Fruit fly (Drosophila melanogaster) whole organism, prepupa: ENCODE measurements around the gene Arp10.
A peak's percentile ranks its signal among the peaks of the same experiment; 100 is the strongest.

Experiments used
- Blimp-1 ChIP-seq: fragments of 200-800 bp; sonication (Bioruptor generic); optimal IDR thresholded peaks from 3 replicates; lab custom pipeline; 2017; ENCODE audit warnings: missing biosample characterization, missing genetic modification characterization, mild to moderate bottlenecking, moderate library complexity, missing genetic modification reagents
- CG10631 ChIP-seq: fragments of 200-800 bp; sonication (Bioruptor generic); optimal IDR thresholded peaks from 2 replicates; lab custom pipeline; 2016; ENCODE audit warnings: missing biosample characterization, missing genetic modification characterization
- CG10669 ChIP-seq: fragments of 200-800 bp; sonication (Bioruptor generic); optimal IDR thresholded peaks from 3 replicates; lab custom pipeline; 2018; ENCODE audit warnings: missing biosample characterization, mild to moderate bottlenecking, missing genetic modification characterization, moderate library complexity
- CG11294 ChIP-seq: fragments of 200-800 bp; sonication (Bioruptor generic); IDR thresholded peaks from 2 replicates; pipeline ENCODE4 v1.3.6; 2022; ENCODE audit warnings: missing biosample characterization, missing genetic modification characterization
- CG11902 ChIP-seq: fragments of 200-800 bp; sonication (Bioruptor generic); optimal IDR thresholded peaks from 3 replicates; lab custom pipeline; 2016; ENCODE audit warnings: missing biosample characterization, missing genetic modification characterization
- CG15336 ChIP-seq: fragments of 200-800 bp; sonication (Bioruptor generic); IDR thresholded peaks from 2 replicates; pipeline ENCODE4 v1.3.6; 2022; ENCODE audit warnings: missing biosample characterization, missing genetic modification characterization
- CG1621 ChIP-seq: fragments of 200-800 bp; sonication (Bioruptor generic); optimal IDR thresholded peaks from 3 replicates; lab custom pipeline; 2018; ENCODE audit warnings: missing biosample characterization, mild to moderate bottlenecking, missing genetic modification characterization
- CG16779 ChIP-seq: fragments of 200-800 bp; sonication (Bioruptor generic); optimal IDR thresholded peaks from 3 replicates; lab custom pipeline; 2017; ENCODE audit warnings: missing biosample characterization, mild to moderate bottlenecking, missing genetic modification characterization
- CG3032 ChIP-seq: fragments of 200-800 bp; optimal IDR thresholded peaks from 2 replicates; lab custom pipeline; 2019; ENCODE audit warnings: missing biosample characterization, mild to moderate bottlenecking, missing genetic modification characterization, moderate library complexity
- CG31627 ChIP-seq: fragments of 200-800 bp; sonication (Bioruptor generic); optimal IDR thresholded peaks from 3 replicates; lab custom pipeline; 2016; ENCODE audit warnings: missing biosample characterization, missing genetic modification characterization
- CG32006 ChIP-seq: fragments of 200-800 bp; sonication (Bioruptor generic); optimal IDR thresholded peaks from 3 replicates; lab custom pipeline; 2017; ENCODE audit warnings: missing biosample characterization, mild to moderate bottlenecking, missing genetic modification characterization
- CG34406 ChIP-seq: fragments of 200-800 bp; sonication (Bioruptor generic); optimal IDR thresholded peaks from 3 replicates; lab custom pipeline; 2016; ENCODE audit warnings: missing biosample characterization, missing genetic modification characterization
- CG3919 ChIP-seq: fragments of 200-800 bp; sonication (Bioruptor generic); optimal IDR thresholded peaks from 3 replicates; lab custom pipeline; 2016; ENCODE audit warnings: missing biosample characterization, missing genetic modification characterization
- CG4318 ChIP-seq: fragments of 200-800 bp; sonication (Bioruptor generic); optimal IDR thresholded peaks from 3 replicates; lab custom pipeline; 2017; ENCODE audit warnings: missing biosample characterization, mild to moderate bottlenecking, missing genetic modification characterization
- CG6163 ChIP-seq: fragments of 200-800 bp; sonication (Bioruptor generic); IDR thresholded peaks from 3 replicates; pipeline ENCODE4 v1.3.6; 2022; ENCODE audit warnings: missing biosample characterization, missing genetic modification characterization
- CG6276 ChIP-seq: fragments of 200-800 bp; sonication (Bioruptor generic); optimal IDR thresholded peaks from 2 replicates; lab custom pipeline; 2017; ENCODE audit warnings: missing biosample characterization, mild to moderate bottlenecking, missing genetic modification characterization
- CG6792 ChIP-seq: fragments of 200-800 bp; sonication (Bioruptor generic); optimal IDR thresholded peaks from 3 replicates; lab custom pipeline; 2016; ENCODE audit warnings: missing biosample characterization, missing genetic modification characterization
- CG6808 ChIP-seq: fragments of 200-800 bp; sonication (Bioruptor generic); optimal IDR thresholded peaks from 3 replicates; lab custom pipeline; 2017; ENCODE audit warnings: missing biosample characterization, missing genetic modification characterization, mild to moderate bottlenecking, moderate library complexity, missing genetic modification reagents
- CG6854 ChIP-seq: fragments of 200-800 bp; sonication (Bioruptor generic); optimal IDR thresholded peaks from 2 replicates; lab custom pipeline; 2017; ENCODE audit warnings: missing biosample characterization, mild to moderate bottlenecking, missing genetic modification characterization
- CG7368 ChIP-seq: fragments of 200-800 bp; sonication (Bioruptor generic); optimal IDR thresholded peaks from 3 replicates; lab custom pipeline; 2016; ENCODE audit warnings: missing biosample characterization, missing genetic modification characterization
- CG8119 ChIP-seq: fragments of 200-800 bp; sonication (Bioruptor generic); IDR thresholded peaks from 3 replicates; pipeline ENCODE4 v1.3.6; 2022; ENCODE audit warnings: missing biosample characterization, missing genetic modification characterization
- CG8319 ChIP-seq: fragments of 200-800 bp; sonication (Bioruptor generic); optimal IDR thresholded peaks from 3 replicates; lab custom pipeline; 2016; ENCODE audit warnings: missing biosample characterization, missing genetic modification characterization
- Eip75B ChIP-seq: fragments of 200-800 bp; sonication (Bioruptor generic); optimal IDR thresholded peaks from 3 replicates; lab custom pipeline; 2016; ENCODE audit warnings: missing biosample characterization, missing genetic modification characterization
- Eip78C ChIP-seq: fragments of 200-800 bp; sonication (Bioruptor generic); peaks from one replicate; lab custom pipeline; 2016; ENCODE audit warnings: missing biosample characterization, missing genetic modification characterization
- Eip93F ChIP-seq: fragments of 200-800 bp; sonication (Bioruptor generic); optimal IDR thresholded peaks from 2 replicates; lab custom pipeline; 2016; ENCODE audit warnings: missing biosample characterization, mild to moderate bottlenecking, missing genetic modification characterization
- Gug ChIP-seq: fragments of 200-800 bp; sonication (Bioruptor generic); IDR thresholded peaks from 2 replicates; pipeline ENCODE4 v1.3.6; 2022; ENCODE audit warnings: missing biosample characterization, missing genetic modification characterization
- Lpt ChIP-seq: fragments of 200-800 bp; sonication (Bioruptor generic); optimal IDR thresholded peaks from 3 replicates; lab custom pipeline; 2016; ENCODE audit warnings: missing biosample characterization, missing genetic modification characterization
- OdsH ChIP-seq: fragments of 200-800 bp; sonication (Bioruptor generic); optimal IDR thresholded peaks from 3 replicates; lab custom pipeline; 2016; ENCODE audit warnings: missing biosample characterization, missing genetic modification characterization
- Smox ChIP-seq: fragments of 200-800 bp; sonication (Bioruptor generic); optimal IDR thresholded peaks from 3 replicates; lab custom pipeline; 2016; ENCODE audit warnings: missing biosample characterization, missing genetic modification characterization
- Sox102F ChIP-seq: fragments of 200-800 bp; sonication (Bioruptor generic); optimal IDR thresholded peaks from 2 replicates; lab custom pipeline; 2016; ENCODE audit warnings: missing biosample characterization, mild to moderate bottlenecking, missing genetic modification characterization
- Sox14 ChIP-seq: fragments of 200-800 bp; sonication (Bioruptor generic); optimal IDR thresholded peaks from 3 replicates; lab custom pipeline; 2016; ENCODE audit warnings: missing biosample characterization, missing genetic modification characterization
- Sox15 ChIP-seq: fragments of 200-800 bp; sonication (Bioruptor generic); optimal IDR thresholded peaks from 3 replicates; lab custom pipeline; 2016; ENCODE audit warnings: missing biosample characterization, missing genetic modification characterization
- acj6 ChIP-seq: fragments of 200-800 bp; sonication (Bioruptor generic); optimal IDR thresholded peaks from 3 replicates; lab custom pipeline; 2016; ENCODE audit warnings: missing biosample characterization, missing genetic modification characterization
- cyc ChIP-seq: fragments of 200-800 bp; sonication (Bioruptor generic); optimal IDR thresholded peaks from 3 replicates; lab custom pipeline; 2016; ENCODE audit warnings: missing biosample characterization, missing genetic modification characterization
- dac ChIP-seq: fragments of 200-800 bp; sonication (Bioruptor generic); optimal IDR thresholded peaks from 2 replicates; lab custom pipeline; 2017; ENCODE audit warnings: missing biosample characterization, mild to moderate bottlenecking, missing genetic modification characterization
- dsx ChIP-seq: fragments of 200-800 bp; optimal IDR thresholded peaks from 3 replicates; lab custom pipeline; 2019; ENCODE audit warnings: missing biosample characterization, mild to moderate bottlenecking, missing genetic modification characterization, moderate library complexity; ENCODE audit not compliant: poor library complexity, severe bottlenecking
- eg ChIP-seq: fragments of 200-800 bp; sonication (Bioruptor generic); IDR thresholded peaks from 3 replicates; pipeline ENCODE4 v1.3.6; 2022; ENCODE audit warnings: missing biosample characterization, missing genetic modification characterization
- fd59A ChIP-seq: fragments of 200-800 bp; sonication (Bioruptor generic); optimal IDR thresholded peaks from 2 replicates; lab custom pipeline; 2017; ENCODE audit warnings: missing biosample characterization, mild to moderate bottlenecking, missing genetic modification characterization, missing genetic modification reagents
- fd85E ChIP-seq: fragments of 200-800 bp; sonication (Bioruptor generic); optimal IDR thresholded peaks from 3 replicates; lab custom pipeline; 2016; ENCODE audit warnings: missing biosample characterization, missing genetic modification characterization
- fkh ChIP-seq: fragments of 200-800 bp; sonication (Bioruptor generic); optimal IDR thresholded peaks from 3 replicates; lab custom pipeline; 2017; ENCODE audit warnings: missing biosample characterization, mild to moderate bottlenecking, missing genetic modification characterization, moderate library complexity
- lz ChIP-seq: fragments of 200-800 bp; sonication (Bioruptor generic); optimal IDR thresholded peaks from 3 replicates; lab custom pipeline; 2016; ENCODE audit warnings: missing biosample characterization, missing genetic modification characterization
- net ChIP-seq: fragments of 200-800 bp; sonication (Bioruptor generic); optimal IDR thresholded peaks from 3 replicates; lab custom pipeline; 2016; ENCODE audit warnings: missing biosample characterization, missing genetic modification characterization
- spab ChIP-seq: fragments of 200-800 bp; sonication (Bioruptor generic); optimal IDR thresholded peaks from 2 replicates; lab custom pipeline; 2017; ENCODE audit warnings: missing biosample characterization, mild to moderate bottlenecking, missing genetic modification characterization, missing genetic modification reagents
- ss ChIP-seq, 2 experiments: fragments of 200-800 bp; sonication (Bioruptor generic); optimal IDR thresholded peaks; 2 replicates in 1 of 2; 3 replicates in 1 of 2; lab custom pipeline; 2017 to 2018; ENCODE audit warnings: mild to moderate bottlenecking in 2 of 2, missing biosample characterization in 2 of 2, missing genetic modification characterization in 2 of 2, moderate library complexity in 1 of 2
- svp ChIP-seq: fragments of 200-800 bp; sonication (Bioruptor generic); peaks from one replicate; lab custom pipeline; 2016; ENCODE audit warnings: missing biosample characterization, missing genetic modification characterization
- topi ChIP-seq: fragments of 200-800 bp; sonication (Bioruptor generic); optimal IDR thresholded peaks from 3 replicates; lab custom pipeline; 2016; ENCODE audit warnings: missing biosample characterization, missing genetic modification characterization
- vri ChIP-seq: fragments of 200-800 bp; sonication (Bioruptor generic); optimal IDR thresholded peaks from 3 replicates; lab custom pipeline; 2016; ENCODE audit warnings: missing biosample characterization, mild to moderate bottlenecking, missing genetic modification characterization

The Arp10 gene

dm6 chrX:19637434-19638327, 8.3 kb downstream of the Arp10 start:
- TF ChIP-seq Eip75B (peak; percentile 19), fd59A (GFP tag; lab: Kevin White, UChicago) (no peak), eg (0 out of 3 replicates have a peak, but pooled peaks have one; percentile 6), ss (GFP tag; optimal IDR thresholded peaks at IDR 0.05; lab: Kevin White, UChicago) (peak in 1 of 2 experiments; percentile 1), CG11902 (GFP tag; lab: Kevin White, UChicago) (no peak), CG34406 (GFP tag; lab: Kevin White, UChicago) (no peak), cyc (GFP tag; lab: Kevin White, UChicago) (no peak), dac (GFP tag; lab: Kevin White, UChicago) (no peak), Sox14 (GFP tag; lab: Kevin White, UChicago) (no peak), Sox102F (GFP tag; lab: Kevin White, UChicago) (no peak), CG6276 (no peak), acj6 (GFP tag; lab: Kevin White, UChicago) (no peak), Lpt (GFP tag; lab: Kevin White, UChicago) (no peak), fkh (GFP tag; lab: Kevin White, UChicago) (no peak), CG8119 (0 out of 3 replicates have a peak, but pooled peaks have one; percentile 18), net (GFP tag; lab: Kevin White, UChicago) (peak; percentile 14), CG32006 (GFP tag; lab: Kevin White, UChicago) (no peak), CG6792 (no peak), Eip93F (GFP tag; lab: Kevin White, UChicago) (no peak), Eip78C (GFP tag; lab: Kevin White, UChicago) (peak; percentile 59), CG16779 (peak; percentile 30), CG6808 (GFP tag; lab: Kevin White, UChicago) (peak; percentile 15), CG6163 (peak; percentile 16; the same call in 1 of the 3 replicates), fd85E (GFP tag; lab: Kevin White, UChicago) (no peak), CG31627 (GFP tag; lab: Kevin White, UChicago) (no peak), CG15336 (GFP tag; lab: Robert Waterston, UW) (no peak)

dm6 chrX:19637002-19637420, 9.0 kb downstream of the Arp10 start:
- TF ChIP-seq Smox = no peak
- TF ChIP-seq dsx = no peak
- no peak for TF ChIP-seq Blimp-1 (GFP tag; lab: Kevin White, UChicago)
- TF ChIP-seq fd59A (GFP tag; lab: Kevin White, UChicago) = no peak
- no peak for TF ChIP-seq Lpt (GFP tag; lab: Kevin White, UChicago)
- TF ChIP-seq CG6854 (GFP tag; lab: Kevin White, UChicago) = peak; percentile 22
- TF ChIP-seq CG6163 = peak; percentile 48; the same call in 2 of the 3 replicates
- peak; percentile 57 for TF ChIP-seq Eip78C (GFP tag; lab: Kevin White, UChicago)
- TF ChIP-seq vri = peak; percentile 35
- no peak for TF ChIP-seq CG8319 (GFP tag; lab: Kevin White, UChicago)
- TF ChIP-seq Gug = no peak
- peak; percentile 30 for TF ChIP-seq fkh (GFP tag; lab: Kevin White, UChicago)
- no peak for TF ChIP-seq CG11902 (GFP tag; lab: Kevin White, UChicago)
- TF ChIP-seq CG1621 (tag; lab: Kevin White, UChicago) = peak; percentile 30
- no peak for TF ChIP-seq CG7368 (GFP tag; lab: Kevin White, UChicago)
- TF ChIP-seq CG11294 = no peak
- TF ChIP-seq Sox102F (GFP tag; lab: Kevin White, UChicago) = no peak
- TF ChIP-seq CG31627 (GFP tag; lab: Kevin White, UChicago) = no peak
- TF ChIP-seq CG10631 (GFP tag; lab: Kevin White, UChicago) = no peak
- no peak for TF ChIP-seq OdsH
- peak; percentile 12 for TF ChIP-seq Sox14 (GFP tag; lab: Kevin White, UChicago)
- TF ChIP-seq topi (GFP tag; lab: Kevin White, UChicago) = peak; percentile 3
- TF ChIP-seq svp (GFP tag; lab: Kevin White, UChicago) = no peak
- no peak for TF ChIP-seq Sox15
- peak; percentile 16 to 58 for TF ChIP-seq ss (GFP tag; optimal IDR thresholded peaks at IDR 0.05; lab: Kevin White, UChicago)
- peak; percentile 43 for TF ChIP-seq net (GFP tag; lab: Kevin White, UChicago)
- TF ChIP-seq lz (GFP tag; lab: Kevin White, UChicago) = peak; percentile 16
- peak; percentile 6 for TF ChIP-seq CG3032
- peak; percentile 45; the same call in 1 of the 3 replicates for TF ChIP-seq eg
- no peak for TF ChIP-seq spab
- TF ChIP-seq CG4318 = no peak
- TF ChIP-seq CG10669 (GFP tag; lab: Kevin White, UChicago) = no peak
- peak; percentile 8 for TF ChIP-seq cyc (GFP tag; lab: Kevin White, UChicago)
- TF ChIP-seq CG3919 = peak; percentile 13
